Fruit fly (Drosophila melanogaster): ENCODE results near the gene Sap-r.

DNA sequence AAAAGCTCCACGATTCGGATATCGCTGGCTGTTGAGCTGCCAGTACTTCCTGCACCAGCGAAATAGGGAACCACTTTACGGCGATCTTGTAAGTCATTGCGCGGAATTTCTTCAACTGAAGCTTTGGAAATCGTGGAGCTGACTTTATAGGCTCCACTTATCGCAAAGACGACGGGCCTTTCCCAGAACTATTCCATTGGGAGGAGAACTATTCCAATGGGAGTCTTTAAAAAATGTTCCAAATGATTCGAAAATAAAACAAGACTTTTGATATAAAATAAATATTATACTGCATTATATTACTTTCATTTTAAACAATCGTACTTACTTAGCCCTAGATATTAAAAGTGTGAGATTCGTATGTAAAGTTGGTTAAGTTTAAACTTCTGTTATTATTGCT lies 48.1 kb upstream of the Sap-r start, which contains the start of gene CG15550:
- no peak for TF ChIP-seq CG1620 (GFP tag; optimal IDR thresholded peaks at IDR 0.05)
- TF ChIP-seq pad (GFP tag; optimal IDR thresholded peaks at IDR 0.05), result no peak
- TF ChIP-seq Clk (GFP tag; optimal IDR thresholded peaks at IDR 0.05), result no peak
- TF ChIP-seq toe (GFP tag; optimal IDR thresholded peaks at IDR 0.05), result no peak
- TF ChIP-seq cnc (optimal IDR thresholded peaks at IDR 0.05), result no peak
- no peak for TF ChIP-seq kay (GFP tag; ENCODE audit: borderline replicate concordance)
- TF ChIP-seq cic (GFP tag; optimal IDR thresholded peaks at IDR 0.05), result no peak
- no peak for TF ChIP-seq CG7101 (tag; optimal IDR thresholded peaks at IDR 0.05)
